Fruit fly (Drosophila melanogaster): ENCODE results near the gene Tspo.

DNA sequence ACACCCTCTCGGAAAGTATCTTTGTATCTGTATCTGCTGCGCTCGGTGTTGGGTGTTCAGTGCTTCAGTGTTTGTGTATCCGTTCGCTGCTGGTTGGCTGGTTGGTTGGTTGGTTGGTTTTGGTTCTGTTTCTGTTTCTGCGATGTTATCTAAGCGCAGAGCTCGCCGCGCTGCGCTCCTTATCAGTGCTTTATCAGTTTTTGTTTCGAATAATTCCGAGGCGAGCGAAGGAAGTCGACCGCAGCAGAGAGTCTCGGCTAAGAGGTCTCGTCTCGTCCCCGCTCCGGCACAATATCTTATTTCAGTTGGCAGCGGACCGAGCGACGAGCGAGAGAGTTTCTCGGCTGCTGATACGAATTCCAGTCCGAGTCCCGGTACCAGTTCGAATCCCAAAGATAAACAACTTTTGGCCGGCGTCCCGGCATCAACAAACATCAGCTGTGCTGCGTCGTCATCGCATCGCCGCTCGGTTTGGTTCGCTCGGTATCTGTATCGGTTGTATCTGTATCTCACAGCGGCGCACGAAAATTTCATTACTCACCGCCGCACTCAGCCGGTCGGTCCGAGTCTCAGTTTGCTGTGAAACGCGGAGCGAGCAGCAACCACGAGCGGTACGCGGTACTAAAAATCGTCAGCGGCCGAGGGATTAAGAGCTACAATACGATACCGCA is 36.1 kb upstream of the Tspo start:
- TF ChIP-seq Sox14 (GFP tag; optimal IDR thresholded peaks at IDR 0.05) = peak; percentile 40
- peak; percentile 27 for TF ChIP-seq topi (GFP tag; optimal IDR thresholded peaks at IDR 0.05)
- peak; percentile 21 for TF ChIP-seq CG3919 (GFP tag; optimal IDR thresholded peaks at IDR 0.05)
- peak; percentile 31 for TF ChIP-seq CG6163 (GFP tag; IDR thresholded peaks at IDR 0.05)
